Fruit fly (Drosophila melanogaster): ENCODE measurements around the gene yem.

Gene yem

DNA sequence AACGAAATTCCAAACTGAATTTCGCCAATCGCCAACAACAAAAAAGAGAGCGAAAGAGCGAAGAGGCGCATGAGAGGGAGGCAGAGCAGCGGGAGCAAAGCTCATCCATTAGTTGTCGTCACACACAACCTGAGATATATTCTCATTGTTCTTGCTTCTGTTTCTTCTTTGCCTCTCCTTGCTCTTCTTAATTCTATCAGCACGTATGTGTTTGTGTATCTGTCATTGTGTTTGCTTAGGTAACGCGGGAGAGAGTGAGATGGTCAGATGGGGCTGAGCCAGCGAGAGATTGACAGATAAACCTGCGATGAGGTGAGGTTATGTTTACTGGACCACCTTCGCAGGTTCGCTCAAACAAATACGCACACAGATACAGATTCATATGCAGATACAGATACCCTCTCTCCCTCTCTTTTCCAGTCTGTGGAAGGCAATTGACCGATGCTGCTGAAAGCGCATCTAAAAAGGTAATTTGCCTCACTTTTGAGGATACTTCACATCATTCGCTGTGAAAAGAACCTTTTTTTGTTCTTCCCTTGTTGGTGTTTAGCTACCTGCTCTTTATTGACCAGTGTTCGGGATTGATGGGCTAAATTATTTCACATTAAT, 48.6 kb downstream of the yem start (continued):
- TF ChIP-seq maf-S (GFP tag; optimal IDR thresholded peaks at IDR 0.05), result no peak
- TF ChIP-seq Sox100B (GFP tag; optimal IDR thresholded peaks at IDR 0.05), result no peak
- no peak for TF ChIP-seq Myb (GFP tag; optimal IDR thresholded peaks at IDR 0.05)
- no peak for TF ChIP-seq NK7.1 (GFP tag; optimal IDR thresholded peaks at IDR 0.05)
- no peak for TF ChIP-seq CG13123 (GFP tag; optimal IDR thresholded peaks at IDR 0.05)
- no peak for TF ChIP-seq CG5953 (GFP tag; IDR thresholded peaks at IDR 0.05)
- TF ChIP-seq CG6813 (GFP tag; optimal IDR thresholded peaks at IDR 0.05), result peak; percentile 9
- no peak for TF ChIP-seq CG9797 (GFP tag; optimal IDR thresholded peaks at IDR 0.05)
- TF ChIP-seq nmo (GFP tag; optimal IDR thresholded peaks at IDR 0.05), result no peak
- no peak for TF ChIP-seq sisA (GFP tag; IDR thresholded peaks at IDR 0.05)
- TF ChIP-seq abd-A (tag; optimal IDR thresholded peaks at IDR 0.05), result peak; percentile 82
- no peak for TF ChIP-seq C15 (GFP tag; IDR thresholded peaks at IDR 0.05)
- TF ChIP-seq Hand (GFP tag; optimal IDR thresholded peaks at IDR 0.05), result no peak
- TF ChIP-seq Mad (GFP tag; optimal IDR thresholded peaks at IDR 0.05), result no peak
- TF ChIP-seq MESR4 (GFP tag; optimal IDR thresholded peaks at IDR 0.05), result no peak
- TF ChIP-seq Ets97D (GFP tag; optimal IDR thresholded peaks at IDR 0.05), result no peak
- TF ChIP-seq caup (GFP tag; optimal IDR thresholded peaks at IDR 0.05; ENCODE audit: severe bottlenecking), result no peak
- no peak for TF ChIP-seq CG17568 (GFP tag; optimal IDR thresholded peaks at IDR 0.05)
- no peak for TF ChIP-seq Jarid2 (GFP tag; optimal IDR thresholded peaks at IDR 0.05)
- no peak for TF ChIP-seq CG17328 (GFP tag; IDR thresholded peaks at IDR 0.05)
- TF ChIP-seq Sox102F (GFP tag; optimal IDR thresholded peaks at IDR 0.05), result no peak
- TF ChIP-seq CG6683 (GFP tag; optimal IDR thresholded peaks at IDR 0.05), result no peak
- no peak for TF ChIP-seq Dad (GFP tag; optimal IDR thresholded peaks at IDR 0.05)
- no peak for TF ChIP-seq Neu2 (GFP tag; optimal IDR thresholded peaks at IDR 0.05; ENCODE audit: borderline replicate concordance)
- no peak for TF ChIP-seq CG8478 (optimal IDR thresholded peaks at IDR 0.05)
- no peak for TF ChIP-seq CG13424 (tag; optimal IDR thresholded peaks at IDR 0.05)
- no peak for TF ChIP-seq schlank (tag; optimal IDR thresholded peaks at IDR 0.05)
- no peak for TF ChIP-seq CG9609 (GFP tag; optimal IDR thresholded peaks at IDR 0.05)
- no peak for TF ChIP-seq dati (GFP tag; IDR thresholded peaks at IDR 0.05)
- TF ChIP-seq bowl (GFP tag; IDR thresholded peaks at IDR 0.05), result no peak
- TF ChIP-seq chinmo (GFP tag; IDR thresholded peaks at IDR 0.05; ENCODE audit: partially characterized antibody), result peak; percentile 79; the same call in 2 of the 4 replicates
- no peak for TF ChIP-seq MBD-R2 (GFP tag; IDR thresholded peaks at IDR 0.05)
- TF ChIP-seq CG11398 (GFP tag; optimal IDR thresholded peaks at IDR 0.05), result no peak
- TF ChIP-seq unc-4 (GFP tag; IDR thresholded peaks at IDR 0.05; ENCODE audit: partially characterized antibody), result no peak
- TF ChIP-seq Sin3A (optimal IDR thresholded peaks at IDR 0.05), result no peak
- TF ChIP-seq CG15696 (tag; optimal IDR thresholded peaks at IDR 0.05), result peak; percentile 19
- TF ChIP-seq Xrp1 (GFP tag; IDR thresholded peaks at IDR 0.05), result 0 out of 2 replicates have a peak, but pooled peaks have one; percentile 19
- peak; percentile 4 for TF ChIP-seq nau (GFP tag; optimal IDR thresholded peaks at IDR 0.05)
- no peak for TF ChIP-seq Optix (GFP tag; IDR thresholded peaks at IDR 0.05)
- TF ChIP-seq CG4424 (GFP tag; optimal IDR thresholded peaks at IDR 0.05), result no peak
- no peak for TF ChIP-seq Ssrp (tag; optimal IDR thresholded peaks at IDR 0.05)
- no peak for TF ChIP-seq CG4854 (GFP tag; optimal IDR thresholded peaks at IDR 0.05)
- TF ChIP-seq gcm2 (GFP tag; optimal IDR thresholded peaks at IDR 0.05), result no peak
- TF ChIP-seq Hey (tag; optimal IDR thresholded peaks at IDR 0.05), result no peak
- TF ChIP-seq odd (GFP tag; optimal IDR thresholded peaks at IDR 0.05), result no peak
- TF ChIP-seq CG1024 (GFP tag; IDR thresholded peaks at IDR 0.05), result no peak
- TF ChIP-seq zfh2 (GFP tag; optimal IDR thresholded peaks at IDR 0.05), result no peak
- no peak for TF ChIP-seq ttk (GFP tag; IDR thresholded peaks at IDR 0.05)
- no peak for TF ChIP-seq hb (GFP tag; IDR thresholded peaks at IDR 0.05; ENCODE audit: partially characterized antibody)
- TF ChIP-seq CG10147 (GFP tag; optimal IDR thresholded peaks at IDR 0.05), result no peak
- TF ChIP-seq CG10462 (GFP tag; optimal IDR thresholded peaks at IDR 0.05), result no peak

All from whole organism, embryonic.